Fruit fly (Drosophila melanogaster): ENCODE results near the gene CG13051.

CG13051 gene

DNA sequence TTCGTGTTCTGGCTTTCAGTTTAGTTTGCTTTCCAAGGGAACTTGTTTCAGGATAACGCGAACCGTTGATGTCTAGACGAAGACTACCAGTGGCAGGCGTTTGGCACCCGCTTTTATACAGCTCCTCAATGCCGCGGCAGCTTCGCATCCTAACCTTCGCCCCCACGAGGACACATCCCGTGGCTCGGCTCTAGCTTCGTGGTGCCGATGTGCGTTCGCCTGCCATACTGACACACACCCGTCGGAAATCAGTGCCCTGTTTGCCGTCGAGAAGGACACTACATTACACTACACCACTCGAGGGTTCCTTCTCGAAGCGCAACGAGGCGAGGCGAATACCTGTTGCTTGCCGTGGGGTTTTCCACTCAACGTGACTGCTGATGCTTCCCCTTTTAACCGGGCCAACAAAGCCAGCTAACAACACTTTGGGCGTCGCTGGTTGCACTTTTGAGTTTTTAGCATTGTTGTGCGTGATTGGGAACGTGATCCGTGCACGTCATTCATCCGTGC lies 7.7 kb downstream of the CG13051 start, which contains the start of gene CG13054:
TSS of gene CG13054 (minus strand) at position 74 of the 510 bp plus-strand sequence.
- TF ChIP-seq CG8478 (optimal IDR thresholded peaks at IDR 0.05) (no peak), CTCF (optimal IDR thresholded peaks at IDR 0.05) (no peak)

DNA sequence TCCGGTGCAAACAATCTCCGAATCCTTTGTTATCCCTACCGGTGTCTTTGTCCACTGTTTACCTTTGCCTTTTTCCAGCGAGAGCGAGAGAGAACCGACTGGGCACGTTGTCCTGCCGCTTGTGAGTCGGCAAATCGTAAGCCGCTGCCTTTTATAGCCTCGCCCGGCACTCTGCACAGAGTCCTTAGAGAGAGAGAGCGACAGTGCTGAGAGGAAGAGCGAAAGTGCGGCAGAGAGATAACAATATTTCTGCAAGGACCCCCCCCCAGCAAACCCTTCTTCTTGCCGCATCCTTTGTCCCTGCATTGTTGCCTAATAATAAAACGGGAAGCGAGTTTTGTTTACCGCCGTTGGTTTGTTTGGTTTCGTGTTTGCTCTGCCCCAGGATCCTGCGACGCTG lies 12.6 kb downstream of the CG13051 start, which contains the start of gene CG13055:
TSS of gene CG13055 (minus strand) at position 101 of the 400 bp plus-strand sequence.
- TF ChIP-seq CTCF (optimal IDR thresholded peaks at IDR 0.05) (no peak), CG8478 (optimal IDR thresholded peaks at IDR 0.05) (no peak)

DNA sequence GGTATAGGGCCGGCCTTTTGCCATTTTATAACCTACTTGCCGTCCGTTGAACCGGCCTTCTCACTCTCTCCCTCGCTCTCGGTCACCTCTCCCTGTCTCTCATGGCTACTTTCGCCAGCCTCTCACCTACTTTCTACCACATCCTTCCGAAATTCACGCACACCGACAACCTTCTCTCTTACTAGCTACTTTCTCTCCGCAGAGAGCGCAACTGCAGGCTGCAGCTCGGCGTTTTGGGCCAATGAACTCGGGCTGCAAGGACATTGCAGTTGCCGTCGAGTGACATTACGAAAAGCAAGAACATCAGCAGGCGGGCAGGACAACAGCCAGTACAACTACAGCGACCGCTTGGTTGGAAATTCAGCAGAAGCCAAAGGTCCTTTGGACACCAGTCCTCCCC lies 23.6 kb downstream of the CG13051 start:
- TF ChIP-seq CTCF (optimal IDR thresholded peaks at IDR 0.05) (no peak), CG8478 (optimal IDR thresholded peaks at IDR 0.05) (no peak)

DNA sequence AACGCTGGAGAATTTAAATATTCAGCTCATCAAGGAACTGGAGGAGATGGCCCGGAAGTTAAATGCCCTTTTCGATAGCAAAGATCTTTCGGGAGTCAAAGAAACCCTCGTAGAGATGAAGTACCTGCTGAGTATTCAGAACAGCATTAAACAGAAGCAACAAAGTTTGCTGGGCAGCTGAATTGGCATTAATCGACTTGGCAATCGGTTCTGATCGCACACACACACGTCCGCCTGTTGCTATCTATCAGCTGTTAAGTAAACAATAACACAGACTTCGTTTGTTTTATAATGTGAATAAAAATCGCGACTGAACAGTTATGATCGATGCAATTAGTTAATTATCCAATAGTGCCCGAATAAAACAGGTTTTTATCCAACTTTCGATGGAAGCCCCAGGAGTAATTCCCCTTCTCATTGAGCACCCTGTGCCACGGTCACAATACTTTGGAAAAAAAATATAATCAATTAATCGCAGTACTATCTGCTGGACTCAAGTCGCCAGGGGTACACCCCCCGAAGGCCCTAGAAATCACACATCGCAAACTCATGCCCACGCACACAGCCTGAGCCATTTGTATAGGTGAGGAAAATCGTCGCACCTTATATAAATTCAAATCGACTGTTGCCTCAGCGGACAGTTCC lies 30.9 kb downstream of the CG13051 start:
- TF ChIP-seq CG8478 (optimal IDR thresholded peaks at IDR 0.05) (no peak), CTCF (optimal IDR thresholded peaks at IDR 0.05) (no peak)

DNA sequence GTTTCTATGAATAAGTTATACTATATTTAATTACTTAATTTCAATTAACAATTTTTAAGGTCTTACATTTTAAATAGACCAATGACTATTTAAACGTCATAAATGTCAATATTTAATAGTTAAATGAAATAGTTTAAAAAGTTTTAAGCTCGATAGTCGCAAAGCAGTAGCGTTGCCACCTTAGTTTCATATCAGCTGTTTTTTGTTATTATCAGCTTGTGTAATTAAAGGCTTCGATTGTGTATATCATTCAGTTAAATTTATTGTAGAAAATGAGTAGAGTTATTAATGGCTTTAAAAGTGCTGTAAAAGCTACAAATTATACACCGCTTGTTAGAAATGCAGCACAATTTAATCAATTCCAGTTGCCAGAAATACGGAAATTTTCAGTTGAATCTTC lies 32.0 kb downstream of the CG13051 start, which contains the start of gene Hsc20:
TSS of gene Hsc20 (plus strand) at position 204 of the 400 bp plus-strand sequence.
- TF ChIP-seq CG8478 (optimal IDR thresholded peaks at IDR 0.05) = no peak
- TF ChIP-seq CTCF (optimal IDR thresholded peaks at IDR 0.05) = no peak

DNA sequence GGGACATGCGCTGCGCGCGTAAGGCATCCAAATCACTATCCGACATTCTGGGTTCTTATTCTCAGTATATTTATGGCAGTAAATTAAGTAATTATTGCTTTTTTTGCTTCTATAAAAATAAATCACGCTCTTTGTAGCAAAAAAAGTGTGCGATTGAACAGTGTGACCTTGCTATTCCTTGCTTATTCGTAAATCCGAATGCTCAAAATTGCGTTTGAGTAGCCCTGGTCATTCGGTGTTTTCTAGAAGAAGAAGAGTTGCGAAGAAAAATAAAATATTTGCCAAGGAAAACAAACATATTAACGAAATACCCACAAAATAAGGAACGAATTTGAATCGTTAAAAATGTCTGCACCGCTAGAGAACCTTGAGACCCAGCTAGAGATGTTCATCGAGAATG lies 33.0 kb downstream of the CG13051 start, which contains the start of the genes PDCD-5 and MED10:
TSS of gene PDCD-5 (minus strand) at position 182 of the 400 bp plus-strand sequence.
TSS of gene MED10 (plus strand) at position 228 of the 400 bp plus-strand sequence.
- TF ChIP-seq CG8478 (optimal IDR thresholded peaks at IDR 0.05) = no peak
- peak in 1 of 2 experiments; percentile 40 for TF ChIP-seq CTCF (optimal IDR thresholded peaks at IDR 0.05)

DNA sequence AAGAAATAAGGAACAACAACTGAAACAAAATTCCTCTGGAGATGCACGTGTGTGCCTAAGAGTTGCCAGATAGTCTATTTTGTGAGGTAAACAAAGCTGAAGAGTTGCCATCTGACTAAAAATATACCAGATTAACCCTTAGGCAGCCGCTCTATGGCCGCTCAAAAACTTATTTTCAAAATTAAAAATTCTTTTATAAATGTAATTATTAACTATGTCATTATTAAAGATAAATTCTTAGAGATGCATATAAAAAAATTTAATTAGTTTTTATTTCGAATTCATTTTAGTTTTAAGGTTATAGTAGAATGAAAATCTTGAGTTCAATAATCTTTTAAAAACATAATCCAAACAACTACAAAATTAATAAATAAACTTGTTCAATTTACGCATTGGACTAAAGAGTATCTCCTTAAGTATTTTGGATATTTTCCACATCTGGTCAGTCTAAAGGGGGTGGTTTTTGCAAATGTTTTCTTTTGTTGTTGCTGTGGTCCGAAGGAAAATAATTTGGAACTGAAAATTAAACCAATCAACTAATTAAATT lies 36.2 kb downstream of the CG13051 start, which contains the start of gene Tmx3:
TSS of gene Tmx3 (plus strand) at position 442 of the 547 bp plus-strand sequence.
- TF ChIP-seq CG8478 (optimal IDR thresholded peaks at IDR 0.05) (no peak), CTCF (optimal IDR thresholded peaks at IDR 0.05) (no peak)

DNA sequence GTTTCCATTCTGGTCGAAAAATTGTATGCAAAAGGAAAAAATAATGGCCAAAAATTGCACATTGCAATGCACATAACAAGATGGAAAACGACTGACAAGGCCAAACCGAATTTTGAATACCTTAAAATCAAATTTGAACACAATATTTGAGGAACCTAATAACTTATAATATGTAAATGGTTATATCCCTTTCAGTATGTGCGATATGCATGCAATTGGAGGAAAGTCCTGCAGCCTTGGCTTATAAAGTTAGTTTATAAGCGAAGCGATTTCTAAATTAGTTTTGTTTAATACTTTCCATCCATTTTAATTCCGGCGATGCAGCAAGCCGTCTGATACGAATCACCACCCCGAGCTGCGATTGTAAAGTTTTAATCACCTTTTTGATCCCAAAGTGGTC lies 39.7 kb downstream of the CG13051 start:
- TF ChIP-seq CG8478 (optimal IDR thresholded peaks at IDR 0.05) (no peak), CTCF (optimal IDR thresholded peaks at IDR 0.05) (no peak)

DNA sequence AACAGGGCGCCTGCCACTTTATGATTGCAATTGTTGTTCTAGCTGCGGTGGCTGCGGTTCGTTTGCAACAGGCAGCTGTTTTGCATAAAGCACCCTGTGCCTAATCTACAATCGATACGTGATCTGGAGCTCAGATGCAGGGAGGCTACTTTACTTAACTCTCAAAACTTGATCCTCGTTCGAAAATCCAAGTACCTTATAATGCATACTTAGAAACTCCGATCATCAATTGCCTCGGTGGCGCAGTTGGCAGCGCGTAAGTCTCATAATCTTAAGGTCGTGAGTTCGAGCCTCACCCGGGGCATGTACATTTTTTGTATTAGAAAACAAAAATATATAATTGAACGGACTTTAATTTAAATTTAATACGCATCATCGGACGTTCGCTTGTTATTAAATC lies 43.1 kb downstream of the CG13051 start:
- no peak for TF ChIP-seq CG8478 (optimal IDR thresholded peaks at IDR 0.05)
- no peak for TF ChIP-seq CTCF (optimal IDR thresholded peaks at IDR 0.05)

DNA sequence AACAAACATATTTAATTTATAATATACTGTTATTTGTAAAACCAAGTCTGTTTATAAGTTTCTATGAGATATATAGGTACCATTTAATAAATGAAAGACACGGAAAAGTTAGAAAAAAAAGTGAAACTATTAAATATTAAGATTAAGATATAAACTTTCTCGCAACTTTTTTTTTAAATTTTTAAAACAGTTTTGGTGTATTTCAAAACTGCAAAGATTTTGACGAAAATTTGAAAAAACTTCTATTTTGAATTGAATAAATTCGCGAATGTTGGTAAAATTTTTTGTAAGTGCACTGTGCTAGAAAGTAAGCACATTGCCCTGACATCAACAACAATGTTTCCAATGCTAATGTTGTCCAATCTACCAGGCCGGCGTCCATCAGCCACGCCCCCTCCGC lies 43.6 kb downstream of the CG13051 start:
- TF ChIP-seq CTCF (optimal IDR thresholded peaks at IDR 0.05) (no peak), CG8478 (optimal IDR thresholded peaks at IDR 0.05) (no peak)

DNA sequence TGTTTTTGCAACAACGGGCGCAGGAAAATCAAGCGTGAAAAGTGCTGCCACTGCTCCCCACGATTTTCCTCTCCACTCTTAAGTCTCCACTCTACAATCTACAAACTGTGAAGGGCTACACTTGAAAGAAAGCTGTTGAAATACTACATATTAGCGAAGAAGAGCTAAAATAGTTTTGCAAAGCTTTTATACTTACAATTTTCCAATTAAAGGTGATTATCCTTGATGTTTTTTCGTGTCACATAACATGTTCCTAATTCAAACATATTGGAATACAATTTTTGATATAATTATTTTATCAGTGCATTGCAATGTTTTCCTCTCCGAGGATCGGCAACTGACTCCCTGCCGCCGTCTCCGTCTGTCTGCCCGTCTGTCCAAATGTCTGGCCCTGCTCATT lies 47.0 kb downstream of the CG13051 start:
- no peak for TF ChIP-seq CG8478 (optimal IDR thresholded peaks at IDR 0.05)
- no peak for TF ChIP-seq CTCF (optimal IDR thresholded peaks at IDR 0.05)

DNA sequence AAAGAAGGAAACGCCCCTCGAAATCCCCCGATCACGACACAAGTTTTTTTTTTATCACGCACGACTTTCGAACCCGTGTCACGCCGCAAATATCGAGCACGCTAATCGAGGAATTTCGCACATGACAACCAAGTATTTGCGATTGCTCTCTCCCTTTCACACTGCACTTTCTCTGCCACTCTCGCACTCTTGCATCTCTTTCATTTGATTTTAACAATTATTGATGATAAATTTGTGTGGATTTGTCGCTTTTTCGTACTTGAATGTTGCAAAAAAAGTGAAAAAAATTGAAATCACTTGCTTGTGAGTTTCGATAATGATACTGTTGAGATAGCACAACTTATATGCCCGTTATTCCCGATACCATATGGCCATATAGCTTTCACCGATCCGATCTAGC lies 47.7 kb downstream of the CG13051 start, which contains the start of gene CG13073:
TSS of gene CG13073 (minus strand) at position 101 of the 400 bp plus-strand sequence.
- TF ChIP-seq CTCF (optimal IDR thresholded peaks at IDR 0.05) = no peak
- TF ChIP-seq CG8478 (optimal IDR thresholded peaks at IDR 0.05) = no peak

DNA sequence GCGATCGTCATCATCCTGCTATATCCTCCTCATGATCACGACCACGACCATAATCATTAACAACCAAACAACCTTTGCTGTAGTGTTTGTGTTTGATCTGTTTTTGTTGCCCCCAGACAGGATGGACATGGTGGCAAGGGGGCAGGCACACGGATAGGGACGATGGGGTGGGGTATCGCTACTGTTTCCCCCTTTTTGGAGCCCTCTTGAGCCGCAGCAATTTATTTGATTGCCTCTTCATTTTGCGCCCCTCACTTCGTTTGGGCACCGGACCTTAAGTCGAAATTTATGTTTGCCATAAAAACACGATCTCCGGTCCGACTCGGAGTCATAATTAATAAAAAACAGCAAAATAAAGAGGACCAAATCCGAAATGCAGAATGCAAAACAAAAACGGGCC lies 49.1 kb downstream of the CG13051 start:
- TF ChIP-seq CG8478 (optimal IDR thresholded peaks at IDR 0.05) (no peak), CTCF (optimal IDR thresholded peaks at IDR 0.05) (no peak)

DNA sequence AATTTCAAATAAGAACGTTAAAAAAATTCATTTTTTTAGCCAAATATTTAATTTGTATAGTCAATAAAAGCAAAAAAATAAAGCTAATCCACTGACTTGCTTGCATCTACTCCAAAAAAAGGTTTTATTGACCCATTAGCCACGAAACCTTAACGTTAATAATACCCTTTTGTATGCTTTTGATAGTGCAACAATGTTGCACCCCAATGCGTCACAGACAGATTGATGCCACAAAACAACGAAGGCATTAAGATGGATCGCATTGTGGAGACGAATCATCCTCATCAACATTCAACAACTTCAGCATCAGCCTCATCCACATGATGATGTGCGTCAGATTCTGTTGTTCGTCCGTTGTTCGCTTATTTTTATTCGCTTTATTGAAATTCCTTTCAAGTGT lies 49.5 kb downstream of the CG13051 start:
- no peak for TF ChIP-seq CG8478 (optimal IDR thresholded peaks at IDR 0.05)
- no peak for TF ChIP-seq CTCF (optimal IDR thresholded peaks at IDR 0.05)

Measured in S2 (cell line).